Worm (Caenorhabditis elegans): Measurements from ENCODE around the gene ergi-2.

DNA sequence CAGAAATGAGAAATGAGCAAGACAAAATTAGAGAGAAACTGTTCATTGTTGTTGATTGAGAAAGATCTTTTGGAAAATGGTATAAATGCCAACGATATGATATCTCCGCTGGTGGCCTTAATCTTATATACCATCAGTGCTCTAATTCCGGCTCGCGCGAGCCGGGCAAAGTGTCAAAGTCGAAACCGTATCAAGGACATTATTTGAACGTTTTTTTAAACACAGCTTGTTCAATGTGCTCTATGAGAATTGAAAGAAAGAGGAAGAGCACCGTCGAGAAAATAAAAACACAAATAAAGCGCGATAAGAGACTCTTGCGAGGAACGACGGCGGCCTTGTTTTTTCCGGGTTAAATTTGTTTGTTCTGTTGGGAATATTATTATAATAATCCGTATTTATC, 45.6 kb downstream of the ergi-2 start, which contains the start of gene idpp-3:
- TF ChIP-seq tbx-7 (tag; optimal IDR thresholded peaks at IDR 0.05) (no peak), npax-4 (tag; optimal IDR thresholded peaks at IDR 0.05) (no peak), fkh-10 (GFP tag; optimal IDR thresholded peaks at IDR 0.05) (no peak), sox-4 (tag; optimal IDR thresholded peaks at IDR 0.05) (no peak), lin-11 (tag; optimal IDR thresholded peaks at IDR 0.05) (no peak), rnt-1 (tag; optimal IDR thresholded peaks at IDR 0.05) (no peak), ref-2 (tag; optimal IDR thresholded peaks at IDR 0.05) (no peak), ahr-1 (tag; optimal IDR thresholded peaks at IDR 0.05) (no peak), pha-4 (tag; optimal IDR thresholded peaks at IDR 0.05) (no peak), ceh-14 (tag; optimal IDR thresholded peaks at IDR 0.05) (no peak), nfya-1 (tag; optimal IDR thresholded peaks at IDR 0.05) (no peak)

Data from whole organism, late embryonic.